Worm (Caenorhabditis elegans) whole organism, late embryonic: ENCODE measurements around the gene Y110A2AL.3.

Source experiments
- F13H6.1 ChIP-seq: sonication (generic microtip); optimal IDR thresholded peaks from 2 replicates; lab custom pipeline; 2016; ENCODE audit warnings: missing genetic modification characterization, missing compliant biosample characterization
- ceh-18 ChIP-seq: sonication (generic microtip); optimal IDR thresholded peaks from 2 replicates; lab custom pipeline; 2016; ENCODE audit warnings: missing genetic modification characterization, missing compliant biosample characterization
- ceh-19 ChIP-seq: fragments of 200-800 bp; sonication (Bioruptor generic); optimal IDR thresholded peaks from 2 replicates; lab custom pipeline; 2018; ENCODE audit warnings: mild to moderate bottlenecking, missing genetic modification characterization, missing compliant biosample characterization
- gmeb-2 ChIP-seq: sonication (generic microtip); optimal IDR thresholded peaks from 2 replicates; lab custom pipeline; 2016; ENCODE audit warnings: missing genetic modification characterization, inconsistent platforms, missing compliant biosample characterization
- hlh-6 ChIP-seq: sonication (generic microtip); optimal IDR thresholded peaks from 2 replicates; lab custom pipeline; 2016; ENCODE audit warnings: missing genotype, missing genetic modification characterization, missing compliant biosample characterization
- ref-2 ChIP-seq: sonication (generic microtip); optimal IDR thresholded peaks from 2 replicates; lab custom pipeline; 2016; ENCODE audit warnings: missing genetic modification characterization, missing compliant biosample characterization

DNA sequence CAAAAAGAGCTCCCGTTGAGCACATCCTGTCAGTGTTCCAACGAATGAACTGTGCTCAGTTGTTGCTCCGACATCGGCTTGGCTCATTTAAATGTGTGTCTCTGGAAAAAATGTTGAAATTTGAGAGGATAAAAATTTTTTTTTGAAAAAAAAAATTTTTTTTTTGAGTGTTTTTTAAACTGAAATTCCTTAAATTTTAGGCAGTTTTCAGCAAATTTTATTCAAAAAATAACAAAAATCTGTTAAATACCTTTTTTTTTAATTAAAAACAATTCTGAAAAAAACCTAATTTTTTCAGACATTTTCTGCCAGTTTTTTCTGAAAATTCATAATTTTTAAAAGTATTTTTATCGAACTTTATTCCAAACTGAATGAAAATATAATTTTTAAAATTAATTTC lies 17.9 kb downstream of the Y110A2AL.3 start, which contains the start of gene pigw-1:
- TF ChIP-seq F13H6.1 (no peak), ref-2 (tag; lab: Kevin White, UChicago) (no peak), hlh-6 (tag; lab: Kevin White, UChicago) (no peak), gmeb-2 (tag; lab: Kevin White, UChicago) (no peak), ceh-18 (tag; lab: Kevin White, UChicago) (no peak), ceh-19 (GFP tag; lab: Kevin White, UChicago) (no peak)
